Fruit fly (Drosophila melanogaster) whole organism, pupa: ENCODE data around the gene NPFR.
A peak's percentile ranks its signal among the peaks of the same experiment; 100 is the strongest.

Source experiments
- CG10348 ChIP-seq: fragments of 200-800 bp; sonication (Bioruptor generic); IDR thresholded peaks from 2 replicates; pipeline ENCODE4 v1.3.6; 2022; ENCODE audit warnings: missing biosample characterization, missing genetic modification characterization
- CG12605 ChIP-seq: fragments of 200-800 bp; sonication (Bioruptor generic); IDR thresholded peaks from 2 replicates; pipeline ENCODE4 v1.3.6; 2022; ENCODE audit warnings: missing biosample characterization, missing genetic modification characterization
- CG13204 ChIP-seq: fragments of 200-800 bp; sonication (Bioruptor generic); optimal IDR thresholded peaks from 2 replicates; lab custom pipeline; 2018; ENCODE audit warnings: missing biosample characterization, mild to moderate bottlenecking, missing genetic modification characterization, moderate library complexity
- CG14655 ChIP-seq: fragments of 200-800 bp; sonication (Bioruptor generic); optimal IDR thresholded peaks from 3 replicates; lab custom pipeline; 2017; ENCODE audit warnings: mild to moderate bottlenecking, missing biosample characterization, missing genetic modification reagents, missing genetic modification characterization
- CG15710 ChIP-seq: fragments of 200-800 bp; sonication (Bioruptor generic); optimal IDR thresholded peaks from 2 replicates; lab custom pipeline; 2018; ENCODE audit warnings: missing biosample characterization, mild to moderate bottlenecking, missing genetic modification characterization, moderate library complexity
- CG17806 ChIP-seq: fragments of 200-800 bp; sonication (Bioruptor generic); optimal IDR thresholded peaks from 2 replicates; lab custom pipeline; 2018; ENCODE audit warnings: missing biosample characterization, mild to moderate bottlenecking, missing genetic modification characterization, moderate library complexity
- CG32121 ChIP-seq: fragments of 200-800 bp; sonication (Bioruptor generic); IDR thresholded peaks from 2 replicates; pipeline ENCODE4 v1.3.6; 2022; ENCODE audit warnings: missing biosample characterization, missing genetic modification characterization
- CG34367 ChIP-seq: fragments of 200-800 bp; sonication (Bioruptor generic); optimal IDR thresholded peaks from 2 replicates; lab custom pipeline; 2018; ENCODE audit warnings: missing biosample characterization, mild to moderate bottlenecking, missing genetic modification characterization
- CG4496 ChIP-seq: fragments of 200-800 bp; sonication (Bioruptor generic); IDR thresholded peaks from 3 replicates; pipeline ENCODE4 v1.3.6; 2022; ENCODE audit warnings: missing biosample characterization, missing genetic modification characterization
- CG8159 ChIP-seq: fragments of 200-800 bp; sonication (Bioruptor generic); optimal IDR thresholded peaks from 3 replicates; lab custom pipeline; 2018; ENCODE audit warnings: missing biosample characterization, mild to moderate bottlenecking, missing genetic modification characterization, moderate library complexity
- CG8301 ChIP-seq: fragments of 200-800 bp; sonication (Bioruptor generic); optimal IDR thresholded peaks from 2 replicates; lab custom pipeline; 2018; ENCODE audit warnings: missing biosample characterization, mild to moderate bottlenecking, missing genetic modification characterization
- CG9948 ChIP-seq: fragments of 200-800 bp; sonication (Bioruptor generic); optimal IDR thresholded peaks from 2 replicates; lab custom pipeline; 2018; ENCODE audit warnings: missing biosample characterization, mild to moderate bottlenecking, missing genetic modification characterization, moderate library complexity
- D1 ChIP-seq: fragments of 200-800 bp; sonication (Bioruptor generic); optimal IDR thresholded peaks from 2 replicates; lab custom pipeline; 2018; ENCODE audit warnings: missing biosample characterization, mild to moderate bottlenecking, missing genetic modification characterization, moderate library complexity
- EcR ChIP-seq: fragments of 200-800 bp; sonication (Bioruptor generic); optimal IDR thresholded peaks from 3 replicates; lab custom pipeline; 2019; ENCODE audit warnings: missing biosample characterization, missing genetic modification characterization, mild to moderate bottlenecking, moderate library complexity, missing genetic modification reagents
- Ets98B ChIP-seq: fragments of 200-800 bp; sonication (Bioruptor generic); IDR thresholded peaks from 2 replicates; pipeline ENCODE4 v1.3.6; 2022; ENCODE audit warnings: missing biosample characterization, missing genetic modification characterization
- Pif1A ChIP-seq: fragments of 200-800 bp; sonication (Bioruptor generic); optimal IDR thresholded peaks from 3 replicates; lab custom pipeline; 2016; ENCODE audit warnings: missing biosample characterization, missing genetic modification characterization
- Pif1B ChIP-seq: fragments of 200-800 bp; sonication (Bioruptor generic); optimal IDR thresholded peaks from 3 replicates; lab custom pipeline; 2016; ENCODE audit warnings: missing biosample characterization, missing genetic modification characterization
- Snoo ChIP-seq: fragments of 200-800 bp; sonication (Bioruptor generic); optimal IDR thresholded peaks from 3 replicates; lab custom pipeline; 2017; ENCODE audit warnings: missing biosample characterization, mild to moderate bottlenecking, missing genetic modification characterization, inconsistent platforms
- fd96Ca ChIP-seq: fragments of 200-800 bp; sonication (Bioruptor generic); IDR thresholded peaks from 3 replicates; pipeline ENCODE4 v1.3.6; 2022; ENCODE audit warnings: missing biosample characterization, missing genetic modification characterization
- gl ChIP-seq: fragments of 200-800 bp; sonication (Bioruptor generic); optimal IDR thresholded peaks from 2 replicates; lab custom pipeline; 2018; ENCODE audit warnings: missing biosample characterization, mild to moderate bottlenecking, missing genetic modification characterization
- rn ChIP-seq: fragments of 200-800 bp; sonication (Bioruptor generic); IDR thresholded peaks from 2 replicates; pipeline ENCODE4 v1.3.6; 2022; ENCODE audit warnings: missing biosample characterization, missing genetic modification characterization

NPFR gene

DNA sequence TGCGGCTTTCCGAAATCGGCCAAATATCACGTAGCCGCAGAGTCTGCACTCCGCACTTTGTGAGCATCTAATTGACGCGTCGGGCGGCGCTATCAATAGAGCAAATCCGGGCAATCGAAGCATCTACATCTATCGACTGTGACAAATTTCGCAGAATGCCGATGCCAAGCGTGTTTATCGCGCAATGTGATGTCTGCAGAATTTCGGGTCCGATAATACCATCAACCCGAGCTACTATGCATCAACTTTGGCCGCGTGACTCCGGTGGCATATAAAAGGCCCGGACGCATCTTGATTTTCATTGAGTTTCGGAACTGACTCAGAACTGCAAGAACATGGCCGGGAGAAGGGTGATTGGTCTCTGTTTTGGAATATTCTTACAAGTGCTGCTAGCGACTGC is 19.9 kb upstream of the NPFR start, which contains the start of gene CG1077:
CG1077 (plus strand) TSS at position 301 of the 400 bp plus-strand sequence.
- TF ChIP-seq CG12605 (GFP tag; lab: Robert Waterston, UW) (no peak), CG34367 (tag; lab: Kevin White, UChicago) (no peak), Pif1B (no peak), rn (GFP tag; lab: Robert Waterston, UW) (no peak), CG17806 (tag; lab: Kevin White, UChicago) (no peak), CG13204 (GFP tag; lab: Kevin White, UChicago) (no peak), CG15710 (tag; lab: Kevin White, UChicago) (no peak), Ets98B (GFP tag; lab: Robert Waterston, UW) (no peak), CG10348 (no peak)

DNA sequence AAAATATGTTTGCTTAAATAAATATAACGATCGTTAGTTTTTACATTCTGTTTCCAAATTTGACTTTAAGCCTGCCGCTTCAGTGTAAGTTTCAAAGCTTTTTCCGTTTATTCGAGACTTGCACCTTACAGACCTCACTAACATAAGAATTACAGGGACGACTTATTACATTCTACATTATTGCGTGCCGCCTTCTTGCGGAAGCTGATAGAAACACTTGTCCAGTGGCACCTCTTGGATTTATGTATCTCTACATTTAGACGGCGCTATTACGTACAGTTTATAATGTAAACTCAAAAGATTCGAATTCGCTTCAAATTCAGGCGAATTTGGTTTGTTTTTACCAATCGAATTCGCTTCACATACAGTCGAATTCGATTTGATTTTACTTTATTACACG is 16.4 kb upstream of the NPFR start:
- TF ChIP-seq CG15710 (tag; lab: Kevin White, UChicago) (no peak), CG8159 (tag; lab: Kevin White, UChicago) (no peak), CG34367 (tag; lab: Kevin White, UChicago) (no peak), Snoo (tag; lab: Kevin White, UChicago) (no peak), CG9948 (tag; lab: Kevin White, UChicago) (no peak), fd96Ca (GFP tag; lab: Robert Waterston, UW) (no peak), CG12605 (GFP tag; lab: Robert Waterston, UW) (no peak), CG14655 (GFP tag; lab: Kevin White, UChicago) (no peak), CG32121 (GFP tag; lab: Robert Waterston, UW) (no peak), CG13204 (GFP tag; lab: Kevin White, UChicago) (no peak), EcR (GFP tag; lab: Kevin White, UChicago) (no peak), D1 (tag; lab: Kevin White, UChicago) (no peak), CG17806 (tag; lab: Kevin White, UChicago) (no peak), Ets98B (GFP tag; lab: Robert Waterston, UW) (no peak), gl (tag; lab: Kevin White, UChicago) (no peak), Pif1B (no peak), rn (GFP tag; lab: Robert Waterston, UW) (no peak)

DNA sequence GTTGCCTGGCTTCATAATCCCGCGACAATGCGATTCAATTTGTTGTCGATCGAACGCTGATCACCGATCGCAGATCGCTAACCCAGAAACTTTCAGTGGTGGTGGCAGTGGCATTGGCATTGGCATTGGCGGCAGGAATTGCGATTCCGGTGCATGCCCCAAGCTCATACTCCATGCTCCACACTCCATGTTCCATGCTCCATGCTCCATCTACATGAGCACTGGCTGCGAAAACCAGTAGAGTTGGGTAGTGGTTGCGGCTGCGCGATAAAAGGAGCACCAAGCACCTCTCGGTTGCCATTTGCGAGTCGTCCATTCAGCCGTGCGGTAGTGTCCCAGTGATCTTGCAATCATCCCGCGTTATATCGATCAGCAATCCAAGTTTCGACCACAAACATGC is 13.9 kb upstream of the NPFR start, which contains the start of gene Osi1:
Osi1 (plus strand) TSS at position 301 of the 400 bp plus-strand sequence.
- no peak for TF ChIP-seq CG32121 (GFP tag; lab: Robert Waterston, UW)
- TF ChIP-seq CG8301 (tag; lab: Kevin White, UChicago) = no peak
- TF ChIP-seq D1 (tag; lab: Kevin White, UChicago) = no peak
- TF ChIP-seq CG12605 (GFP tag; lab: Robert Waterston, UW) = no peak
- no peak for TF ChIP-seq Snoo (tag; lab: Kevin White, UChicago)
- TF ChIP-seq CG13204 (GFP tag; lab: Kevin White, UChicago) = no peak
- TF ChIP-seq CG8159 (tag; lab: Kevin White, UChicago) = no peak
- no peak for TF ChIP-seq gl (tag; lab: Kevin White, UChicago)
- TF ChIP-seq rn (GFP tag; lab: Robert Waterston, UW) = no peak
- no peak for TF ChIP-seq Ets98B (GFP tag; lab: Robert Waterston, UW)
- no peak for TF ChIP-seq fd96Ca (GFP tag; lab: Robert Waterston, UW)
- TF ChIP-seq CG14655 (GFP tag; lab: Kevin White, UChicago) = no peak
- TF ChIP-seq Pif1A (GFP tag; lab: Kevin White, UChicago) = no peak

DNA sequence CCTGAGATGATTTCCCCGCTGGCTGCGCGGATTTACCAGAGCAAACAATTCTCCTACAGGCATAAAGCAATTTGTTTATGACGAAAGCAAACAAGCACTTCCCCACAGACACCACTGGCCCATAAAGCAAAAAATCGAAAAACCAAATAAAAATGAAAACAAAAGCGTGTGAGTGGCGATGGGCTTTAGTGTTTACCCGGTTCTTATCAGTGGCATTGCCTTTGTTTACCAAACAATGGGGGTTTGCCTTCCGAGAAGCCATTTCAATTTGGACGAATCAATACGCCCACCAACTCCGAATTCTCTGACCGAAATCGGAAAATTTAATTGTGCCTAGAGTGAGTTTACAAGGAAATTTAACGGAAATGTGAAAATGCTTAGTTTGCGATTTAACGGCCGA is 4.6 kb upstream of the NPFR start:
- no peak for TF ChIP-seq EcR (GFP tag; lab: Kevin White, UChicago)
- TF ChIP-seq Pif1A (GFP tag; lab: Kevin White, UChicago) = peak; percentile 12
- TF ChIP-seq CG12605 (GFP tag; lab: Robert Waterston, UW) = no peak
- TF ChIP-seq CG34367 (tag; lab: Kevin White, UChicago) = no peak
- TF ChIP-seq rn (GFP tag; lab: Robert Waterston, UW) = no peak
- no peak for TF ChIP-seq CG4496 (GFP tag; lab: Robert Waterston, UW)
- TF ChIP-seq CG15710 (tag; lab: Kevin White, UChicago) = no peak
- TF ChIP-seq CG32121 (GFP tag; lab: Robert Waterston, UW) = no peak

DNA sequence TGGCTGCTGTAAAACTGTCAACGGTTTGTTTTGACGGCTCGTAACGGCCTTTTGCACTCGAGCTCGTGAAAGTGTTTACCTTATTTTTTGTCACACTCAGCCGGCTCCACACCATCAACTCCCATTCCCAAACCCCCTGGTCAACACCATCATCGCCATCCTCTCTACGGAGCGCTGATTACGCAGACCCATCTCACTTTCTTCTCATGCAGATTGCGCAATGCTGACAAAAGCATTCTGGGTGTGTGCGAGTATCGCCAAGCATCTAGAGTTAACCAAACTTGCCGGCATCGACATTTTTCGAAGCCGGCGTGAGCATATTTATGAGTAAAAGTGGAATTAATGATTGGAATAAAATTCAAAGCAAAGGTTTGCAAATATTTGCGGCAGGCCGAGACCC is 9.3 kb downstream of the NPFR start:
- TF ChIP-seq Pif1A (GFP tag; lab: Kevin White, UChicago) (no peak), CG34367 (tag; lab: Kevin White, UChicago) (no peak), CG8159 (tag; lab: Kevin White, UChicago) (no peak), gl (tag; lab: Kevin White, UChicago) (no peak), Ets98B (GFP tag; lab: Robert Waterston, UW) (no peak), rn (GFP tag; lab: Robert Waterston, UW) (no peak), CG12605 (GFP tag; lab: Robert Waterston, UW) (no peak), CG4496 (GFP tag; lab: Robert Waterston, UW) (no peak), D1 (tag; lab: Kevin White, UChicago) (no peak), CG32121 (GFP tag; lab: Robert Waterston, UW) (no peak), Snoo (tag; lab: Kevin White, UChicago) (no peak), CG15710 (tag; lab: Kevin White, UChicago) (no peak), fd96Ca (GFP tag; lab: Robert Waterston, UW) (no peak)

DNA sequence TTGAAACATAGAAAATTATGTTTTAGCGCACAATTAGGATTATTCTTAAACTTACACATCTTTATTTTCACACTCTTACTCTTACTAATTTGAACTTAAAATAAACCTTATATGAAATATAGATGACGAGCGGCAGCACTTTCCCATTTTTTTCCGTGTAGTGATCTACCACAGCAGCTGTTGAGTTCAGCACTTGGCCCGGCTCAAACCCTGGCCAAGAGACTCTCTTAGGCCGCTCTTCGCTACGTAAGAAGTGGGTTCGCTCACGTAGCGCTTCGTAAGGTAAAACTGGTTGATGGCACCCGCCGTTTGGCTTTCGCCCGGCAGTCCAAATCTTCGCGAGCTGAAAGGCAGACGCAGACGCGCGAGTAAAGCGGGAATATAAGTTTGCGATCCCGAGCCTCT is 11.4 kb downstream of the NPFR start, which contains the start of gene Osi24:
Osi24 (plus strand) TSS at position 324 of the 405 bp plus-strand sequence.
- TF ChIP-seq Snoo (tag; lab: Kevin White, UChicago) (peak; percentile 24), CG8301 (tag; lab: Kevin White, UChicago) (peak; percentile 81), CG10348 (no peak), rn (GFP tag; lab: Robert Waterston, UW) (peak; percentile 70), CG17806 (tag; lab: Kevin White, UChicago) (peak; percentile 77), CG32121 (GFP tag; lab: Robert Waterston, UW) (peak; percentile 90), CG13204 (GFP tag; lab: Kevin White, UChicago) (no peak), CG12605 (GFP tag; lab: Robert Waterston, UW) (peak; percentile 89), CG4496 (GFP tag; lab: Robert Waterston, UW) (peak; percentile 92), D1 (tag; lab: Kevin White, UChicago) (peak; percentile 75), Ets98B (GFP tag; lab: Robert Waterston, UW) (peak; percentile 92), CG15710 (tag; lab: Kevin White, UChicago) (peak; percentile 50), CG14655 (GFP tag; lab: Kevin White, UChicago) (peak; percentile 77), EcR (GFP tag; lab: Kevin White, UChicago) (peak; percentile 21), Pif1A (GFP tag; lab: Kevin White, UChicago) (peak; percentile 86), CG34367 (tag; lab: Kevin White, UChicago) (peak; percentile 50), gl (tag; lab: Kevin White, UChicago) (peak; percentile 37), fd96Ca (GFP tag; lab: Robert Waterston, UW) (peak; percentile 78; the same call in 2 of the 3 replicates), CG8159 (tag; lab: Kevin White, UChicago) (peak; percentile 59), Pif1B (peak; percentile 74), CG9948 (tag; lab: Kevin White, UChicago) (peak; percentile 69)
